Fruit fly (Drosophila melanogaster) whole organism, embryonic: Measurements from ENCODE around the gene Orc2.

Experiments
- CG10366 ChIP-seq: fragments of 200-800 bp; sonication (Bioruptor generic); IDR thresholded peaks from 2 replicates; pipeline ENCODE4 v1.3.6; 2022; ENCODE audit warnings: missing biosample characterization, missing genetic modification characterization
- CG10543 ChIP-seq: fragments of 200-800 bp; sonication (Bioruptor generic); optimal IDR thresholded peaks from 3 replicates; lab custom pipeline; 2017; ENCODE audit warnings: missing biosample characterization, mild to moderate bottlenecking, missing genetic modification characterization, moderate library complexity
- CG11247 ChIP-seq: fragments of 200-800 bp; sonication (Bioruptor generic); IDR thresholded peaks from 2 replicates; pipeline ENCODE4 v1.3.6; 2022; ENCODE audit warnings: missing biosample characterization, missing genetic modification characterization
- CG11398 ChIP-seq: fragments of 200-800 bp; sonication (Bioruptor generic); optimal IDR thresholded peaks from 2 replicates; lab custom pipeline; 2016; ENCODE audit warnings: missing biosample characterization, missing genetic modification characterization
- CG11696 ChIP-seq: fragments of 200-800 bp; sonication (Bioruptor generic); IDR thresholded peaks from 2 replicates; pipeline ENCODE4 v1.3.6; 2022; ENCODE audit warnings: missing biosample characterization, missing genetic modification characterization
- CG12236 ChIP-seq: fragments of 200-800 bp; sonication (Bioruptor generic); optimal IDR thresholded peaks from 2 replicates; lab custom pipeline; 2016; ENCODE audit warnings: missing biosample characterization, missing genetic modification characterization
- CG14860 ChIP-seq: fragments of 200-800 bp; sonication (Bioruptor generic); IDR thresholded peaks from 3 replicates; pipeline ENCODE4 v1.3.6; 2022; ENCODE audit warnings: missing biosample characterization, missing genetic modification characterization; ENCODE audit not compliant: partially characterized antibody
- CG15696 ChIP-seq: fragments of 200-800 bp; sonication (Bioruptor generic); optimal IDR thresholded peaks from 2 replicates; lab custom pipeline; 2019; ENCODE audit warnings: missing biosample characterization, mild to moderate bottlenecking, missing genetic modification characterization, moderate library complexity
- CG18476 ChIP-seq: fragments of 200-800 bp; sonication (Bioruptor generic); optimal IDR thresholded peaks from 2 replicates; lab custom pipeline; 2016; ENCODE audit warnings: missing biosample characterization, mild to moderate bottlenecking, missing genetic modification characterization
- CG18619 ChIP-seq: fragments of 200-800 bp; sonication (Bioruptor generic); optimal IDR thresholded peaks from 3 replicates; lab custom pipeline; 2017; ENCODE audit warnings: missing biosample characterization, mild to moderate bottlenecking, missing genetic modification characterization
- CG2678 ChIP-seq: fragments of 200-800 bp; sonication (Bioruptor generic); optimal IDR thresholded peaks from 3 replicates; lab custom pipeline; 2019; ENCODE audit warnings: missing biosample characterization, mild to moderate bottlenecking, missing genetic modification characterization, moderate library complexity
- CG30431 ChIP-seq: fragments of 200-800 bp; sonication (Bioruptor generic); optimal IDR thresholded peaks from 2 replicates; lab custom pipeline; 2017; ENCODE audit warnings: missing biosample characterization, missing genetic modification characterization
- CG3065 ChIP-seq: fragments of 200-800 bp; sonication (Bioruptor generic); optimal IDR thresholded peaks from 2 replicates; lab custom pipeline; 2016; ENCODE audit warnings: missing biosample characterization, missing genetic modification characterization
- CG3407 ChIP-seq: fragments of 200-800 bp; sonication (Bioruptor generic); optimal IDR thresholded peaks from 2 replicates; lab custom pipeline; 2018; ENCODE audit warnings: missing biosample characterization, mild to moderate bottlenecking, missing genetic modification characterization
- CG34224 ChIP-seq: fragments of 200-800 bp; sonication (Bioruptor generic); IDR thresholded peaks from 3 replicates; pipeline ENCODE4 v1.3.6; 2022; ENCODE audit warnings: missing biosample characterization, missing genetic modification characterization; ENCODE audit not compliant: partially characterized antibody
- CG3726 ChIP-seq: fragments of 200-800 bp; sonication (Bioruptor generic); IDR thresholded peaks from 3 replicates; pipeline ENCODE4, ENCODE4 v1.3.6; 2022; ENCODE audit warnings: missing biosample characterization, missing genetic modification characterization
- CG4282 ChIP-seq: fragments of 200-800 bp; sonication (Bioruptor generic); optimal IDR thresholded peaks from 2 replicates; lab custom pipeline; 2016; ENCODE audit warnings: missing biosample characterization, missing genetic modification characterization
- CG4820 ChIP-seq: fragments of 200-800 bp; sonication (Bioruptor generic); optimal IDR thresholded peaks from 3 replicates; lab custom pipeline; 2016; ENCODE audit warnings: missing biosample characterization, missing genetic modification characterization
- CG6175 ChIP-seq: fragments of 200-800 bp; sonication (Bioruptor generic); IDR thresholded peaks from 3 replicates; pipeline ENCODE4 v1.3.6; 2022; ENCODE audit warnings: missing biosample characterization, missing genetic modification characterization
- CG7271 ChIP-seq: fragments of 200-800 bp; sonication (Bioruptor generic); optimal IDR thresholded peaks from 2 replicates; lab custom pipeline; 2018; ENCODE audit warnings: missing biosample characterization, mild to moderate bottlenecking, missing genetic modification characterization, moderate library complexity
- CG7357 ChIP-seq: fragments of 200-800 bp; sonication (Bioruptor generic); IDR thresholded peaks from 3 replicates; pipeline ENCODE4 v1.3.6; 2022; ENCODE audit warnings: missing biosample characterization, missing genetic modification characterization
- CG8089 ChIP-seq: fragments of 200-800 bp; sonication (Bioruptor generic); optimal IDR thresholded peaks from 3 replicates; lab custom pipeline; 2016; ENCODE audit warnings: missing biosample characterization, missing genetic modification characterization
- CG8924 ChIP-seq: fragments of 200-800 bp; optimal IDR thresholded peaks from 3 replicates; lab custom pipeline; 2019; ENCODE audit warnings: missing biosample characterization, mild to moderate bottlenecking, missing genetic modification characterization, moderate library complexity
- CG9437 ChIP-seq: fragments of 200-800 bp; sonication (Bioruptor generic); optimal IDR thresholded peaks from 2 replicates; lab custom pipeline; 2018; ENCODE audit warnings: missing biosample characterization, mild to moderate bottlenecking, missing genetic modification characterization
- D ChIP-seq, 2 experiments: fragments of 200-800 bp in 1 of 2; fragments of >200 bp in 1 of 2; sonication (Bioruptor generic) in 1 of 2; optimal IDR thresholded peaks; 2 replicates in 1 of 2; 3 replicates in 1 of 2; lab custom pipeline; 2017; ENCODE audit warnings: mild to moderate bottlenecking in 1 of 2, missing biosample characterization in 1 of 2, missing genetic modification characterization in 1 of 2, missing genetic modification reagents in 1 of 2
- Deaf1 ChIP-seq: fragments of 200-800 bp; optimal IDR thresholded peaks from 3 replicates; lab custom pipeline; 2019; ENCODE audit warnings: missing biosample characterization, mild to moderate bottlenecking, missing genetic modification characterization, moderate library complexity
- Hmr ChIP-seq: fragments of 200-800 bp; sonication (Bioruptor generic); optimal IDR thresholded peaks from 3 replicates; lab custom pipeline; 2017; ENCODE audit warnings: mild to moderate bottlenecking, missing biosample characterization, missing genetic modification reagents, missing genetic modification characterization
- Hr39 ChIP-seq: fragments of >200 bp; optimal IDR thresholded peaks from 2 replicates; lab custom pipeline; 2017
- Meics ChIP-seq: fragments of 200-800 bp; sonication (Bioruptor generic); optimal IDR thresholded peaks from 2 replicates; lab custom pipeline; 2017; ENCODE audit warnings: missing biosample characterization, mild to moderate bottlenecking, missing genetic modification characterization
- Mes4 ChIP-seq: fragments of 200-800 bp; sonication (Bioruptor generic); optimal IDR thresholded peaks from 2 replicates; lab custom pipeline; 2016; ENCODE audit warnings: missing biosample characterization, missing genetic modification characterization
- NC2α ChIP-seq: fragments of 200-800 bp; sonication (Bioruptor generic); optimal IDR thresholded peaks from 2 replicates; lab custom pipeline; 2016; ENCODE audit warnings: missing biosample characterization, missing genetic modification characterization
- Pdp1 ChIP-seq, 2 experiments: fragments of 200-800 bp; sonication (Bioruptor generic); optimal IDR thresholded peaks; 3 replicates each; lab custom pipeline; 2016; ENCODE audit warnings: missing biosample characterization in 2 of 2, missing genetic modification characterization in 2 of 2, mild to moderate bottlenecking in 1 of 2, moderate library complexity in 1 of 2
- Sin3A ChIP-seq: fragments of >200 bp; optimal IDR thresholded peaks from 2 replicates; lab custom pipeline; 2018
- TFAM ChIP-seq: fragments of 200-800 bp; sonication (Bioruptor generic); optimal IDR thresholded peaks from 2 replicates; lab custom pipeline; 2017; ENCODE audit warnings: missing biosample characterization, missing genetic modification characterization, inconsistent platforms
- ash1 ChIP-seq: fragments of 200-800 bp; sonication (Bioruptor generic); optimal IDR thresholded peaks from 2 replicates; lab custom pipeline; 2018; ENCODE audit warnings: missing biosample characterization, mild to moderate bottlenecking, missing genetic modification characterization
- cad ChIP-seq: fragments of >200 bp; optimal IDR thresholded peaks from 2 replicates; lab custom pipeline; 2017; ENCODE audit warnings: missing biosample characterization, missing genetic modification characterization
- cas ChIP-seq: fragments of 200-800 bp; sonication (Bioruptor generic); IDR thresholded peaks from 2 replicates; pipeline ENCODE4 v1.3.6; 2022; ENCODE audit warnings: missing biosample characterization, missing genetic modification characterization
- cg ChIP-seq: fragments of 200-800 bp; sonication (Bioruptor generic); optimal IDR thresholded peaks from 3 replicates; lab custom pipeline; 2019; ENCODE audit warnings: missing biosample characterization, mild to moderate bottlenecking, missing genetic modification characterization, moderate library complexity
- chn ChIP-seq: fragments of 200-800 bp; sonication (Bioruptor generic); optimal IDR thresholded peaks from 2 replicates; lab custom pipeline; 2016; ENCODE audit warnings: missing biosample characterization, missing genetic modification characterization
- dati ChIP-seq: fragments of 200-800 bp; sonication (Bioruptor generic); IDR thresholded peaks from 2 replicates; pipeline ENCODE4 v1.3.6; 2022; ENCODE audit warnings: missing biosample characterization, missing genetic modification characterization
- grn ChIP-seq: fragments of 200-800 bp; sonication (Bioruptor generic); optimal IDR thresholded peaks from 3 replicates; lab custom pipeline; 2017; ENCODE audit warnings: missing biosample characterization, missing genetic modification characterization
- h ChIP-seq: fragments of >200 bp; optimal IDR thresholded peaks from 2 replicates; lab custom pipeline; 2017
- hbn ChIP-seq: fragments of 200-800 bp; sonication (Bioruptor generic); IDR thresholded peaks from 2 replicates; pipeline ENCODE4 v1.3.6; 2022; ENCODE audit warnings: missing biosample characterization, missing genetic modification characterization; ENCODE audit not compliant: partially characterized antibody
- lola ChIP-seq, 3 experiments: fragments of >200 bp in 2 of 3; fragments of 200-800 bp in 1 of 3; sonication (Bioruptor generic) in 1 of 3; optimal IDR thresholded peaks; 2 replicates each; lab custom pipeline; 2017 to 2019; ENCODE audit warnings: missing biosample characterization in 3 of 3, missing genetic modification characterization in 3 of 3, mild to moderate bottlenecking in 1 of 3, moderate library complexity in 1 of 3
- luna ChIP-seq: fragments of 200-800 bp; sonication (Bioruptor generic); optimal IDR thresholded peaks from 2 replicates; lab custom pipeline; 2016; ENCODE audit warnings: missing biosample characterization, missing genetic modification characterization
- rib ChIP-seq: fragments of 200-800 bp; sonication (Bioruptor generic); IDR thresholded peaks from 2 replicates; pipeline ENCODE4 v1.3.6; 2022; ENCODE audit warnings: missing biosample characterization, missing genetic modification characterization
- run ChIP-seq: fragments of 200-800 bp; sonication (Bioruptor generic); optimal IDR thresholded peaks from 3 replicates; lab custom pipeline; 2018; ENCODE audit warnings: missing biosample characterization, mild to moderate bottlenecking, missing genetic modification characterization
- salm ChIP-seq: fragments of 200-800 bp; sonication (Bioruptor generic); optimal IDR thresholded peaks from 2 replicates; lab custom pipeline; 2018; ENCODE audit warnings: missing biosample characterization, mild to moderate bottlenecking, missing genetic modification characterization
- sens ChIP-seq: fragments of 200-800 bp; sonication (Bioruptor generic); peaks from one replicate; lab custom pipeline; 2016; ENCODE audit warnings: missing biosample characterization, missing genetic modification characterization
- sqz ChIP-seq: fragments of 200-800 bp; sonication (Bioruptor generic); optimal IDR thresholded peaks from 3 replicates; lab custom pipeline; 2018; ENCODE audit warnings: missing biosample characterization, mild to moderate bottlenecking, missing genetic modification characterization
- zen ChIP-seq: fragments of 200-800 bp; sonication (Bioruptor generic); optimal IDR thresholded peaks from 3 replicates; lab custom pipeline; 2018; ENCODE audit warnings: missing biosample characterization, mild to moderate bottlenecking, missing genetic modification characterization, moderate library complexity

Gene Orc2

DNA sequence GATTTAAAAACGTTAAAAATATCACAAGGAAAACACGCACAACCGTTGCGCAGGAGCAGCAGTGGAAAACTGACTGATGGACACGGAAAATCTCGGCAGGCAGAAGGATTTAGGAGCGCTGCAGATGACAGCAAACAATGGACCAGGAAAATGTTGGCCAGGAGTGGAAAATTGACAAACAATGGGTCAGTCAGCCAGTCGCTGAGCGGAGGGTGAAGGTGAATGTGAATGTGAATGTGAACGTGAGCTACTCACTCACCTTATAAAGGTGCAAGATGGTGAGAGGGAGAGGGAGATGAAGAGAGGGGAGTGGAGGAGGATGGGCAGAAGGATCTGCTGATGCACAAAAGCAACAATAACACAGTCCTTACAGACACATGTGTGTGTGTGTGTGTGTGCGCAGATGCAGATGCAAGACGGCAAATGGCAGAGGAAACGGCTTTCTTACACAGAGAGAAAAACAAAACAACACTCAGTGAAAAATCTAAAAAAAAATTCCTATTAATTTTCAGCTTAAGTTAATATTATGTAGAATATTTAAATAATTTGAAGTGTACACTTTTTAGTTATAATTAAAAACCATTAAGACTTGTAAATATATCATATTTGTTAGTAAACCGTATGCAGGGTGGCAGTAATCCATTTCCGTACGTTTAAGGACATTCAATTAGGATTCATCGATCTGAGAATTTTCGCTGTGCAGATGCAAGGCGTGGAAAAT lies 7.2 kb downstream of the Orc2 start (continued):
- no peak for TF ChIP-seq Hr39 (lab: Kevin White, UChicago)
- TF ChIP-seq CG14860 (GFP tag; lab: Robert Waterston, UW) = no peak
- no peak for TF ChIP-seq Meics (GFP tag; lab: Kevin White, UChicago)
- TF ChIP-seq CG7357 (GFP tag; lab: Robert Waterston, UW) = no peak
- no peak for TF ChIP-seq hbn (GFP tag; lab: Robert Waterston, UW)
- TF ChIP-seq CG2678 (tag; lab: Kevin White, UChicago) = no peak
- TF ChIP-seq sens = peak; percentile 51
- TF ChIP-seq CG12236 (GFP tag; lab: Kevin White, UChicago) = no peak
- no peak for TF ChIP-seq Deaf1 (tag; lab: Kevin White, UChicago)
- TF ChIP-seq cg = peak; percentile 24
- TF ChIP-seq sqz (GFP tag; lab: Kevin White, UChicago) = no peak
- TF ChIP-seq CG9437 (GFP tag; lab: Kevin White, UChicago) = no peak
- no peak for TF ChIP-seq cas
- TF ChIP-seq CG11247 (GFP tag; lab: Robert Waterston, UW) = no peak
- no peak for TF ChIP-seq CG18476 (GFP tag; lab: Kevin White, UChicago)
- no peak for TF ChIP-seq CG18619 (GFP tag; lab: Kevin White, UChicago)
- no peak for TF ChIP-seq Sin3A (lab: Kevin White, UChicago)
- no peak for TF ChIP-seq chn (GFP tag; lab: Kevin White, UChicago)
- no peak for TF ChIP-seq CG3726 (GFP tag; lab: Robert Waterston, UW)
- TF ChIP-seq cad (GFP tag; lab: Kevin White, UChicago) = no peak
- TF ChIP-seq CG3407 (GFP tag; lab: Kevin White, UChicago) = no peak
- TF ChIP-seq salm (tag; lab: Kevin White, UChicago) = no peak
- TF ChIP-seq CG11398 = no peak
- no peak for TF ChIP-seq CG10543 (GFP tag; lab: Kevin White, UChicago)
- TF ChIP-seq rib (GFP tag; lab: Robert Waterston, UW) = no peak
- no peak for TF ChIP-seq Mes4
- no peak for TF ChIP-seq ash1 (GFP tag; lab: Kevin White, UChicago)
- no peak for TF ChIP-seq run (tag; lab: Kevin White, UChicago)
- TF ChIP-seq h (lab: Kevin White, UChicago) = no peak
- no peak for TF ChIP-seq luna (GFP tag; lab: Kevin White, UChicago)
- no peak for TF ChIP-seq CG34224
- TF ChIP-seq Pdp1 (GFP tag; optimal IDR thresholded peaks at IDR 0.05; lab: Kevin White, UChicago) = no peak
- TF ChIP-seq CG4282 (GFP tag; lab: Kevin White, UChicago) = no peak
- TF ChIP-seq CG3065 (GFP tag; lab: Kevin White, UChicago) = no peak
- no peak for TF ChIP-seq dati (GFP tag; lab: Robert Waterston, UW)
- TF ChIP-seq CG30431 = no peak
- TF ChIP-seq NC2α = no peak
- TF ChIP-seq Hmr (GFP tag; lab: Kevin White, UChicago) = no peak
- TF ChIP-seq CG8924 (tag; lab: Kevin White, UChicago) = peak; percentile 29
- no peak for TF ChIP-seq CG8089 (GFP tag; lab: Kevin White, UChicago)
- no peak for TF ChIP-seq grn
- no peak for TF ChIP-seq CG4820
- no peak for TF ChIP-seq CG11696
- peak; percentile 64 for TF ChIP-seq CG15696 (tag; lab: Kevin White, UChicago)
- TF ChIP-seq CG10366 (GFP tag; lab: Robert Waterston, UW) = no peak
- peak in 1 of 3 experiments; percentile 55 for TF ChIP-seq lola (GFP tag; optimal IDR thresholded peaks at IDR 0.05; lab: Kevin White, UChicago)
- TF ChIP-seq CG6175 (GFP tag; lab: Robert Waterston, UW) = no peak
- no peak for TF ChIP-seq TFAM
- TF ChIP-seq zen = peak; percentile 70
- peak; percentile 61 for TF ChIP-seq CG7271 (tag; lab: Kevin White, UChicago)
- TF ChIP-seq D (optimal IDR thresholded peaks at IDR 0.05; lab: Kevin White, UChicago) = peak; percentile 98
- peak; percentile 28 for TF ChIP-seq D (GFP tag; optimal IDR thresholded peaks at IDR 0.05; lab: Kevin White, UChicago)
